Fruit fly (Drosophila melanogaster) whole organism, wandering third instar larva: Measurements from ENCODE around the gene Mhc.

Experiments used
- N ChIP-seq: fragments of >200 bp; optimal IDR thresholded peaks from 2 replicates; lab custom pipeline; 2018; ENCODE audit warnings: missing biosample characterization, missing external identifiers, missing genetic modification characterization
- h ChIP-seq: fragments of 200-800 bp; sonication (Bioruptor generic); optimal IDR thresholded peaks from 3 replicates; lab custom pipeline; 2016; ENCODE audit warnings: missing biosample characterization, mild to moderate bottlenecking, missing genetic modification characterization
- sv ChIP-seq: fragments of 200-800 bp; sonication (Bioruptor generic); optimal IDR thresholded peaks from 3 replicates; lab custom pipeline; 2016; ENCODE audit warnings: missing biosample characterization, missing genetic modification characterization

- TF ChIP-seq h (GFP tag; lab: Kevin White, UChicago) = no peak
- no peak for TF ChIP-seq sv (GFP tag; lab: Kevin White, UChicago)
- no peak for TF ChIP-seq N
Observed at dm6 chr2L:16738206-16738900, 28.0 kb upstream of the Mhc start, which contains the start of the genes glu and ChLD3.
